Worm (Caenorhabditis elegans) whole organism, L1 larva: ENCODE measurements around the gene ZK1098.3.

ENCODE experiments used
- C04F5.9 ChIP-seq: sonication (generic microtip); optimal IDR thresholded peaks from 2 replicates; lab custom pipeline; 2016; ENCODE audit warnings: missing genetic modification characterization, missing compliant biosample characterization
- aha-1 ChIP-seq: fragments of 150-350 bp; optimal IDR thresholded peaks from 2 replicates; lab custom pipeline; 2014; ENCODE audit warnings: missing biosample characterization, missing genetic modification characterization
- ama-1 ChIP-seq: fragments of 150-350 bp; optimal IDR thresholded peaks from 2 replicates; lab custom pipeline; 2014
- ceh-82 ChIP-seq, 3 experiments: fragments of 150-350 bp in 1 of 3; sonication (generic microtip) in 2 of 3; optimal IDR thresholded peaks; 2 replicates each; lab custom pipeline; 2014 to 2017; ENCODE audit warnings: missing biosample characterization in 3 of 3, missing genetic modification characterization in 3 of 3
- ces-1 ChIP-seq: fragments of 150-350 bp; optimal IDR thresholded peaks from 2 replicates; lab custom pipeline; 2014; ENCODE audit warnings: missing biosample characterization, missing genetic modification reagents, missing genetic modification characterization
- dsc-1 ChIP-seq: sonication (generic microtip); optimal IDR thresholded peaks from 2 replicates; lab custom pipeline; 2016; ENCODE audit warnings: mild to moderate bottlenecking, missing genetic modification characterization, missing compliant biosample characterization
- efl-3 ChIP-seq: fragments of 200-800 bp; sonication (Bioruptor generic); optimal IDR thresholded peaks from 2 replicates; lab custom pipeline; 2018; ENCODE audit warnings: mild to moderate bottlenecking, missing genetic modification characterization, missing compliant biosample characterization
- egl-13 ChIP-seq: sonication (generic microtip); optimal IDR thresholded peaks from 2 replicates; lab custom pipeline; 2016; ENCODE audit warnings: missing genotype, missing genetic modification reagents, missing genetic modification characterization, missing compliant biosample characterization
- elt-2 ChIP-seq: sonication (generic microtip); optimal IDR thresholded peaks from 2 replicates; lab custom pipeline; 2016; ENCODE audit warnings: missing genetic modification characterization, mild to moderate bottlenecking, inconsistent platforms, missing compliant biosample characterization, missing genetic modification reagents
- elt-3 ChIP-seq, 6 experiments: fragments of 150-350 bp in 1 of 6; sonication (generic microtip); optimal IDR thresholded peaks; 2 replicates each; lab custom pipeline; 2017 to 2018; ENCODE audit warnings: missing biosample characterization in 6 of 6, missing genetic modification characterization in 6 of 6, inconsistent platforms in 1 of 6
- fkh-10 ChIP-seq: sonication (generic microtip); optimal IDR thresholded peaks from 2 replicates; lab custom pipeline; 2017; ENCODE audit warnings: missing biosample characterization, missing genetic modification reagents, missing genetic modification characterization
- fkh-8 ChIP-seq: sonication (generic microtip); optimal IDR thresholded peaks from 2 replicates; lab custom pipeline; 2016; ENCODE audit warnings: mild to moderate bottlenecking, missing genetic modification characterization, missing compliant biosample characterization
- fos-1 ChIP-seq: fragments of 150-350 bp; optimal IDR thresholded peaks from 2 replicates; lab custom pipeline; 2014; ENCODE audit warnings: missing biosample characterization, missing genetic modification characterization
- hlh-17 ChIP-seq: fragments of 200-800 bp; sonication (Bioruptor generic); optimal IDR thresholded peaks from 2 replicates; lab custom pipeline; 2018; ENCODE audit warnings: missing genetic modification characterization, mild to moderate bottlenecking, missing compliant biosample characterization, moderate library complexity, borderline replicate concordance
- hlh-4 ChIP-seq: sonication (generic microtip); optimal IDR thresholded peaks from 2 replicates; lab custom pipeline; 2016; ENCODE audit warnings: mild to moderate bottlenecking, missing genetic modification characterization, missing compliant biosample characterization
- hpl-2 ChIP-seq: fragments of 150-350 bp; optimal IDR thresholded peaks from 2 replicates; lab custom pipeline; 2014; ENCODE audit warnings: missing biosample characterization, missing genetic modification reagents, missing genetic modification characterization
- isw-1 ChIP-seq: fragments of 200-800 bp; sonication (Bioruptor generic); IDR thresholded peaks from 2 replicates; pipeline ENCODE4 v1.3.6; 2022; ENCODE audit warnings: missing genetic modification characterization, missing compliant biosample characterization
- lin-14 ChIP-seq: fragments of 200-800 bp; sonication (Bioruptor generic); optimal IDR thresholded peaks from 2 replicates; lab custom pipeline; 2018; ENCODE audit warnings: mild to moderate bottlenecking, missing genetic modification characterization, moderate library complexity, missing compliant biosample characterization
- lin-15B ChIP-seq: fragments of 150-350 bp; sonication (generic microtip); optimal IDR thresholded peaks from 3 replicates; lab custom pipeline; 2014; ENCODE audit warnings: missing biosample characterization, missing genetic modification characterization
- mep-1 ChIP-seq: fragments of 150-350 bp; optimal IDR thresholded peaks from 2 replicates; lab custom pipeline; 2014; ENCODE audit warnings: missing biosample characterization, missing genetic modification characterization
- nhr-12 ChIP-seq: sonication (generic microtip); optimal IDR thresholded peaks from 2 replicates; lab custom pipeline; 2017; ENCODE audit warnings: missing biosample characterization, missing genetic modification characterization
- nhr-19 ChIP-seq: fragments of 200-800 bp; sonication (Bioruptor generic); conservative IDR thresholded peaks from 2 replicates; pipeline ENCODE4 v1.3.6; 2022; ENCODE audit warnings: missing genetic modification characterization, missing compliant biosample characterization
- nhr-20 ChIP-seq: sonication (generic microtip); optimal IDR thresholded peaks from 2 replicates; lab custom pipeline; 2016; ENCODE audit warnings: mild to moderate bottlenecking, missing genetic modification characterization, missing compliant biosample characterization
- nhr-76 ChIP-seq: sonication (generic microtip); optimal IDR thresholded peaks from 2 replicates; lab custom pipeline; 2017; ENCODE audit warnings: missing biosample characterization, missing genetic modification characterization
- nhr-77 ChIP-seq: fragments of 150-350 bp; optimal IDR thresholded peaks from 2 replicates; lab custom pipeline; 2014; ENCODE audit warnings: missing biosample characterization, missing genetic modification characterization
- nhr-84 ChIP-seq: sonication (generic microtip); optimal IDR thresholded peaks from 2 replicates; lab custom pipeline; 2017; ENCODE audit warnings: missing biosample characterization, missing genetic modification characterization
- pax-3 ChIP-seq: fragments of 200-800 bp; sonication (Bioruptor generic); optimal IDR thresholded peaks from 2 replicates; lab custom pipeline; 2018; ENCODE audit warnings: mild to moderate bottlenecking, missing genetic modification characterization, moderate library complexity, missing compliant biosample characterization
- skn-1 ChIP-seq: fragments of 150-350 bp; optimal IDR thresholded peaks from 2 replicates; lab custom pipeline; 2014; ENCODE audit warnings: missing biosample characterization, missing genetic modification characterization
- sox-4 ChIP-seq: sonication (generic microtip); optimal IDR thresholded peaks from 2 replicates; lab custom pipeline; 2016; ENCODE audit warnings: missing genetic modification characterization, missing compliant biosample characterization
- sptf-1 ChIP-seq: fragments of 150-350 bp; optimal IDR thresholded peaks from 2 replicates; lab custom pipeline; 2014; ENCODE audit warnings: missing biosample characterization, missing genetic modification characterization
- sup-37 ChIP-seq: fragments of 200-800 bp; sonication (Bioruptor generic); optimal IDR thresholded peaks from 2 replicates; lab custom pipeline; 2018; ENCODE audit warnings: mild to moderate bottlenecking, missing genetic modification characterization, missing compliant biosample characterization
- unc-62 ChIP-seq: fragments of 150-350 bp; optimal IDR thresholded peaks from 2 replicates; lab custom pipeline; 2014; ENCODE audit warnings: missing biosample characterization, missing genetic modification reagents, missing genetic modification characterization
- unc-98 ChIP-seq: fragments of 200-800 bp; sonication (Bioruptor generic); IDR thresholded peaks from 2 replicates; pipeline ENCODE4 v1.3.6; 2022; ENCODE audit warnings: missing genetic modification characterization, missing compliant biosample characterization
- vab-15 ChIP-seq: sonication (generic microtip); optimal IDR thresholded peaks from 2 replicates; lab custom pipeline; 2017; ENCODE audit warnings: missing genotype, mild to moderate bottlenecking, missing genetic modification characterization, missing compliant biosample characterization
- zag-1 ChIP-seq: fragments of 150-350 bp; optimal IDR thresholded peaks from 2 replicates; lab custom pipeline; 2014; ENCODE audit warnings: missing biosample characterization, missing genetic modification characterization
- ztf-11 ChIP-seq, 2 experiments: sonication (generic microtip); optimal IDR thresholded peaks; 2 replicates each; lab custom pipeline; 2016 to 2017; ENCODE audit warnings: missing genetic modification characterization in 2 of 2, missing biosample characterization in 1 of 2, missing compliant biosample characterization in 1 of 2

The ZK1098.3 gene

ce11 chrIII:9513569-9513968, 24.9 kb downstream of the ZK1098.3 start, which contains the start of gene F55H2.8:
F55H2.8 (plus strand) TSS chrIII:9513869.
- TF ChIP-seq ama-1 (lab: Kevin White, UChicago), result no peak
- TF ChIP-seq, all 84 proteins: peak for 0

ce11 chrIII:9513006-9513405, 25.5 kb downstream of the ZK1098.3 start:
- TF ChIP-seq fkh-10, result no peak
- TF ChIP-seq fkh-8 (tag; lab: Kevin White, UChicago), result no peak
- TF ChIP-seq pax-3 (tag; lab: Kevin White, UChicago), result no peak
- TF ChIP-seq sup-37 (GFP tag; lab: Kevin White, UChicago), result no peak
- no peak for TF ChIP-seq vab-15
- TF ChIP-seq skn-1 (tag; lab: Kevin White, UChicago), result no peak
- no peak for TF ChIP-seq zag-1
- TF ChIP-seq efl-3, result no peak
- TF ChIP-seq nhr-19 (GFP tag; lab: Robert Waterston, UW), result no peak
- TF ChIP-seq egl-13 (tag; lab: Kevin White, UChicago), result no peak
- TF ChIP-seq sptf-1 (tag; lab: Kevin White, UChicago), result no peak
- TF ChIP-seq lin-14, result no peak
- no peak for TF ChIP-seq hpl-2 (GFP tag; lab: Kevin White, UChicago)
- TF ChIP-seq elt-3 (tag; optimal IDR thresholded peaks at IDR 0.05; lab: Kevin White, UChicago), result no peak
- TF ChIP-seq mep-1 (tag; lab: Kevin White, UChicago), result no peak
- TF ChIP-seq aha-1 (tag; lab: Kevin White, UChicago), result no peak
- TF ChIP-seq elt-2, result no peak

- no peak for TF ChIP-seq isw-1 (GFP tag; lab: Robert Waterston, UW)
- no peak for TF ChIP-seq nhr-84 (tag; lab: Kevin White, UChicago)
- TF ChIP-seq nhr-77 (tag; lab: Kevin White, UChicago), result no peak
These were observed 26.8 kb downstream of the ZK1098.3 start for ce11 chrIII:9511660-9512059.

- TF ChIP-seq nhr-76 (tag; lab: Kevin White, UChicago) (no peak), ztf-11 (tag; optimal IDR thresholded peaks at IDR 0.05; lab: Kevin White, UChicago) (no peak), hlh-4 (tag; lab: Kevin White, UChicago) (no peak), unc-62 (GFP tag; lab: Kevin White, UChicago) (no peak), sox-4 (tag; lab: Kevin White, UChicago) (no peak), pax-3 (tag; lab: Kevin White, UChicago) (no peak), hlh-17 (GFP tag; lab: Kevin White, UChicago) (no peak), dsc-1 (tag; lab: Kevin White, UChicago) (no peak), unc-98 (GFP tag; lab: Robert Waterston, UW) (no peak), C04F5.9 (tag; lab: Kevin White, UChicago) (no peak), fos-1 (tag; lab: Kevin White, UChicago) (no peak), lin-15B (tag; lab: Kevin White, UChicago) (no peak), ceh-82 (tag; optimal IDR thresholded peaks at IDR 0.05; lab: Kevin White, UChicago) (no peak), ces-1 (GFP tag; lab: Kevin White, UChicago) (no peak), nhr-20 (tag; lab: Kevin White, UChicago) (no peak), nhr-12 (no peak)
These were observed 27.4 kb downstream of the ZK1098.3 start, which contains the start of gene F55H2.5 for ce11 chrIII:9511055-9511520. F55H2.5 (plus strand) TSS chrIII:9511470.
